Fruit fly (Drosophila melanogaster) whole organism, embryonic: ENCODE results near the gene CG10863.

Experiments
- ATbp ChIP-seq: fragments of 200-800 bp; sonication (Bioruptor generic); optimal IDR thresholded peaks from 2 replicates; lab custom pipeline; 2017; ENCODE audit warnings: missing biosample characterization, mild to moderate bottlenecking, missing genetic modification characterization, missing genetic modification reagents
- CG10321 ChIP-seq: fragments of 200-800 bp; sonication (Bioruptor generic); IDR thresholded peaks from 2 replicates; pipeline ENCODE4 v1.3.6; 2022; ENCODE audit warnings: missing biosample characterization, missing genetic modification characterization
- CG10431 ChIP-seq: fragments of 200-800 bp; sonication (Bioruptor generic); optimal IDR thresholded peaks from 3 replicates; lab custom pipeline; 2018; ENCODE audit warnings: missing biosample characterization, mild to moderate bottlenecking, missing genetic modification characterization
- CG10543 ChIP-seq: fragments of 200-800 bp; sonication (Bioruptor generic); optimal IDR thresholded peaks from 3 replicates; lab custom pipeline; 2017; ENCODE audit warnings: missing biosample characterization, mild to moderate bottlenecking, missing genetic modification characterization, moderate library complexity
- CG12391 ChIP-seq: fragments of 200-800 bp; sonication (Bioruptor generic); optimal IDR thresholded peaks from 3 replicates; lab custom pipeline; 2018; ENCODE audit warnings: missing biosample characterization, mild to moderate bottlenecking, missing genetic modification characterization, moderate library complexity
- CG12659 ChIP-seq: fragments of 200-800 bp; sonication (Bioruptor generic); optimal IDR thresholded peaks from 3 replicates; lab custom pipeline; 2017; ENCODE audit warnings: mild to moderate bottlenecking, missing biosample characterization, missing genetic modification reagents, missing genetic modification characterization
- CG13894 ChIP-seq: fragments of 200-800 bp; sonication (Bioruptor generic); optimal IDR thresholded peaks from 3 replicates; lab custom pipeline; 2018; ENCODE audit warnings: missing biosample characterization, mild to moderate bottlenecking, missing genetic modification characterization, moderate library complexity
- CG14667 ChIP-seq: fragments of 200-800 bp; sonication (Bioruptor generic); IDR thresholded peaks from 2 replicates; pipeline ENCODE4 v1.3.6; 2022; ENCODE audit warnings: missing biosample characterization, missing genetic modification characterization
- CG1832 ChIP-seq: fragments of 200-800 bp; sonication (Bioruptor generic); optimal IDR thresholded peaks from 2 replicates; lab custom pipeline; 2017; ENCODE audit warnings: missing biosample characterization, mild to moderate bottlenecking, missing genetic modification characterization, inconsistent platforms
- CG18599 ChIP-seq: fragments of 200-800 bp; sonication (Bioruptor generic); optimal IDR thresholded peaks from 3 replicates; lab custom pipeline; 2017; ENCODE audit warnings: missing biosample characterization, missing genetic modification characterization, mild to moderate bottlenecking, moderate library complexity, missing genetic modification reagents
- CG2120 ChIP-seq: fragments of 200-800 bp; sonication (Bioruptor generic); optimal IDR thresholded peaks from 3 replicates; lab custom pipeline; 2016; ENCODE audit warnings: missing biosample characterization, missing genetic modification characterization
- CG2202 ChIP-seq: fragments of 200-800 bp; sonication (Bioruptor generic); optimal IDR thresholded peaks from 2 replicates; lab custom pipeline; 2018; ENCODE audit warnings: missing biosample characterization, mild to moderate bottlenecking, missing genetic modification characterization
- CG2889 ChIP-seq: fragments of 200-800 bp; sonication (Bioruptor generic); IDR thresholded peaks from 3 replicates; pipeline ENCODE4 v1.3.6; 2022; ENCODE audit warnings: missing biosample characterization, missing genetic modification characterization
- CG31365 ChIP-seq: fragments of 200-800 bp; sonication (Bioruptor generic); optimal IDR thresholded peaks from 2 replicates; lab custom pipeline; 2018; ENCODE audit warnings: missing biosample characterization, mild to moderate bottlenecking, missing genetic modification characterization
- CG31441 ChIP-seq: fragments of 200-800 bp; sonication (Bioruptor generic); IDR thresholded peaks from 2 replicates; pipeline ENCODE4 v1.3.6; 2022; ENCODE audit warnings: missing biosample characterization, missing genetic modification characterization
- CG4360 ChIP-seq: fragments of 200-800 bp; sonication (Bioruptor generic); IDR thresholded peaks from 2 replicates; pipeline ENCODE4 v1.3.6; 2022; ENCODE audit warnings: missing biosample characterization, missing genetic modification characterization
- CG4404 ChIP-seq: fragments of 200-800 bp; sonication (Bioruptor generic); IDR thresholded peaks from 2 replicates; pipeline ENCODE4 v1.3.6; 2022; ENCODE audit warnings: missing biosample characterization, missing genetic modification characterization
- CG4617 ChIP-seq: fragments of 200-800 bp; sonication (Bioruptor generic); optimal IDR thresholded peaks from 3 replicates; lab custom pipeline; 2016; ENCODE audit warnings: missing biosample characterization, missing genetic modification characterization, borderline replicate concordance
- CG4820 ChIP-seq: fragments of 200-800 bp; sonication (Bioruptor generic); optimal IDR thresholded peaks from 3 replicates; lab custom pipeline; 2016; ENCODE audit warnings: missing biosample characterization, missing genetic modification characterization
- CG6791 ChIP-seq: fragments of 200-800 bp; sonication (Bioruptor generic); IDR thresholded peaks from 3 replicates; pipeline ENCODE4 v1.3.6; 2022; ENCODE audit warnings: missing biosample characterization, missing genetic modification characterization; ENCODE audit not compliant: partially characterized antibody
- CG6813 ChIP-seq: fragments of 200-800 bp; sonication (Bioruptor generic); optimal IDR thresholded peaks from 2 replicates; lab custom pipeline; 2017; ENCODE audit warnings: missing biosample characterization, missing genetic modification characterization, mild to moderate bottlenecking, moderate library complexity, missing genetic modification reagents
- CG9727 ChIP-seq: fragments of 200-800 bp; sonication (Bioruptor generic); optimal IDR thresholded peaks from 3 replicates; lab custom pipeline; 2017; ENCODE audit warnings: missing biosample characterization, mild to moderate bottlenecking, missing genetic modification characterization
- Ets65A ChIP-seq: fragments of 200-800 bp; sonication (Bioruptor generic); peaks from one replicate; lab custom pipeline; 2016; ENCODE audit warnings: missing biosample characterization, missing genetic modification characterization
- Gsc ChIP-seq: fragments of 200-800 bp; sonication (Bioruptor generic); IDR thresholded peaks from 2 replicates; pipeline ENCODE4 v1.3.6; 2022; ENCODE audit warnings: missing biosample characterization, missing genetic modification characterization
- Hey ChIP-seq: fragments of 200-800 bp; sonication (Bioruptor generic); optimal IDR thresholded peaks from 3 replicates; lab custom pipeline; 2018; ENCODE audit warnings: missing biosample characterization, mild to moderate bottlenecking, missing genetic modification characterization
- Hmr ChIP-seq: fragments of 200-800 bp; sonication (Bioruptor generic); optimal IDR thresholded peaks from 3 replicates; lab custom pipeline; 2017; ENCODE audit warnings: mild to moderate bottlenecking, missing biosample characterization, missing genetic modification reagents, missing genetic modification characterization
- Hmx ChIP-seq: fragments of 200-800 bp; sonication (Bioruptor generic); optimal IDR thresholded peaks from 2 replicates; lab custom pipeline; 2016; ENCODE audit warnings: missing biosample characterization, missing genetic modification characterization
- Lpt ChIP-seq: fragments of >200 bp; optimal IDR thresholded peaks from 2 replicates; lab custom pipeline; 2018; ENCODE audit warnings: missing biosample characterization, missing genetic modification characterization
- Neu2 ChIP-seq: fragments of 200-800 bp; sonication (Bioruptor generic); optimal IDR thresholded peaks from 3 replicates; lab custom pipeline; 2016; ENCODE audit warnings: missing biosample characterization, missing genetic modification characterization, borderline replicate concordance
- Ravus ChIP-seq: fragments of 200-800 bp; sonication (Bioruptor generic); IDR thresholded peaks from 2 replicates; pipeline ENCODE4 v1.3.6; 2022; ENCODE audit warnings: missing biosample characterization, missing genetic modification characterization
- Scr ChIP-seq: fragments of 200-800 bp; sonication (Bioruptor generic); IDR thresholded peaks from 2 replicates; pipeline ENCODE4 v1.3.6; 2022; ENCODE audit warnings: missing biosample characterization, missing genetic modification characterization; ENCODE audit not compliant: partially characterized antibody
- Side ChIP-seq: fragments of 200-800 bp; sonication (Bioruptor generic); optimal IDR thresholded peaks from 2 replicates; lab custom pipeline; 2016; ENCODE audit warnings: missing biosample characterization, missing genetic modification characterization
- Sin3A ChIP-seq: fragments of >200 bp; optimal IDR thresholded peaks from 2 replicates; lab custom pipeline; 2018
- Ssrp ChIP-seq: fragments of 200-800 bp; sonication (Bioruptor generic); optimal IDR thresholded peaks from 2 replicates; lab custom pipeline; 2018; ENCODE audit warnings: missing biosample characterization, mild to moderate bottlenecking, missing genetic modification characterization, moderate library complexity
- ac ChIP-seq: fragments of 200-800 bp; sonication (Bioruptor generic); optimal IDR thresholded peaks from 3 replicates; lab custom pipeline; 2017; ENCODE audit warnings: missing biosample characterization, mild to moderate bottlenecking, missing genetic modification characterization
- ash1 ChIP-seq: fragments of 200-800 bp; sonication (Bioruptor generic); optimal IDR thresholded peaks from 2 replicates; lab custom pipeline; 2018; ENCODE audit warnings: missing biosample characterization, mild to moderate bottlenecking, missing genetic modification characterization
- bbx ChIP-seq: fragments of 200-800 bp; sonication (Bioruptor generic); IDR thresholded peaks from 2 replicates; pipeline ENCODE4 v1.3.6; 2022; ENCODE audit warnings: missing biosample characterization, missing genetic modification characterization; ENCODE audit not compliant: partially characterized antibody
- disco-r ChIP-seq: fragments of 200-800 bp; sonication (Bioruptor generic); optimal IDR thresholded peaks from 2 replicates; lab custom pipeline; 2016; ENCODE audit warnings: missing biosample characterization, missing genetic modification characterization
- fru ChIP-seq: fragments of >200 bp; optimal IDR thresholded peaks from 2 replicates; lab custom pipeline; 2017
- gt ChIP-seq: fragments of 200-800 bp; sonication (Bioruptor generic); IDR thresholded peaks from 2 replicates; pipeline ENCODE4 v1.3.6; 2022; ENCODE audit warnings: missing biosample characterization, missing genetic modification characterization
- kni ChIP-seq: fragments of 200-800 bp; sonication (Bioruptor generic); optimal IDR thresholded peaks from 3 replicates; lab custom pipeline; 2017; ENCODE audit warnings: mild to moderate bottlenecking, missing biosample characterization, missing genetic modification reagents, missing genetic modification characterization
- mam ChIP-seq: fragments of 200-800 bp; sonication (Bioruptor generic); optimal IDR thresholded peaks from 3 replicates; lab custom pipeline; 2016; ENCODE audit warnings: missing biosample characterization, missing genetic modification characterization
- onecut ChIP-seq: fragments of 200-800 bp; sonication (Bioruptor generic); IDR thresholded peaks from 2 replicates; pipeline ENCODE4 v1.3.6; 2022; ENCODE audit warnings: missing biosample characterization, missing genetic modification characterization
- pho ChIP-seq: fragments of 200-800 bp; sonication (Bioruptor generic); optimal IDR thresholded peaks from 2 replicates; lab custom pipeline; 2016; ENCODE audit warnings: missing biosample characterization, missing genetic modification characterization
- pros ChIP-seq: fragments of 200-800 bp; sonication (Bioruptor generic); optimal IDR thresholded peaks from 3 replicates; lab custom pipeline; 2019; ENCODE audit warnings: missing biosample characterization, mild to moderate bottlenecking, missing genetic modification characterization, moderate library complexity
- pzg ChIP-seq: fragments of 200-800 bp; sonication (Bioruptor generic); optimal IDR thresholded peaks from 3 replicates; lab custom pipeline; 2018; ENCODE audit warnings: missing biosample characterization, mild to moderate bottlenecking, missing genetic modification characterization, moderate library complexity
- sc ChIP-seq, 3 experiments: fragments of >200 bp in 2 of 3; fragments of 200-800 bp in 1 of 3; sonication (Bioruptor generic) in 1 of 3; optimal IDR thresholded peaks; 2 replicates in 2 of 3; 3 replicates in 1 of 3; lab custom pipeline; 2017; ENCODE audit warnings: mild to moderate bottlenecking in 1 of 3, missing biosample characterization in 1 of 3, missing genetic modification characterization in 1 of 3, missing genetic modification reagents in 1 of 3
- scrt ChIP-seq: fragments of 200-800 bp; sonication (Bioruptor generic); optimal IDR thresholded peaks from 2 replicates; lab custom pipeline; 2018; ENCODE audit warnings: missing biosample characterization, mild to moderate bottlenecking, missing genetic modification characterization, moderate library complexity
- slp2 ChIP-seq: fragments of 200-800 bp; sonication (Bioruptor generic); optimal IDR thresholded peaks from 2 replicates; lab custom pipeline; 2016; ENCODE audit warnings: missing biosample characterization, missing genetic modification characterization
- twi ChIP-seq: fragments of 200-800 bp; optimal IDR thresholded peaks from 2 replicates; lab custom pipeline; 2019; ENCODE audit warnings: missing biosample characterization, mild to moderate bottlenecking, missing genetic modification characterization, moderate library complexity

Gene CG10863

DNA sequence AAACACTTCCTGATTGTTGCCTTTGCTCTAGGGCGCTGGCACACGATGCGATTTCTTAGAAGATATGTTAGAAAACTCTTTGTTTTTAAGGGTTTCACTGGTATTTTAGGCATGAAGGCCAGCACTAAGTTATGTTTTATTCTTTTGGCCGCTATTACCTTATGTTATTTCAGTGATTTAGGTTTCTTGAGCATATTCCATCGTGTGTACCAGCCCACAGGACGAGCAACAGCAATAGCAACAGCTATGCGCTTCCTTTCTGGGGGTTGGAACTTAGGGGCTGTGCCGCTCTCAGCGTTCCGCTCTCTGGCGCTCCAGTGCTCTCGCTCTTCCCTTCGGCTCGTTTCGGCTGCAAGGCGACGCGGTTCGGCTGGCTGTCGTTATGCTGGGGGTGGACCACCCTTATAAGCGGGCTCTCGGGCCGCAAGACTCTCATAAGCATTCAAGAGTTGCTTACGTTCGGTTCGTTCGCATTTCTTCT is 41.2 kb upstream of the CG10863 start, which contains the start of gene scrt (continued):
- TF ChIP-seq pzg: no peak
- TF ChIP-seq disco-r (GFP tag; lab: Kevin White, UChicago): no peak
- no peak for TF ChIP-seq Hmx (GFP tag; lab: Kevin White, UChicago)
- TF ChIP-seq gt (GFP tag; lab: Robert Waterston, UW): no peak
- no peak for TF ChIP-seq Lpt (GFP tag; lab: Kevin White, UChicago)
- TF ChIP-seq ash1: no peak
- peak; percentile 53 for TF ChIP-seq CG2120 (GFP tag; lab: Kevin White, UChicago)
- TF ChIP-seq pho (GFP tag; lab: Kevin White, UChicago): peak; percentile 34
- TF ChIP-seq Gsc: no peak

DNA sequence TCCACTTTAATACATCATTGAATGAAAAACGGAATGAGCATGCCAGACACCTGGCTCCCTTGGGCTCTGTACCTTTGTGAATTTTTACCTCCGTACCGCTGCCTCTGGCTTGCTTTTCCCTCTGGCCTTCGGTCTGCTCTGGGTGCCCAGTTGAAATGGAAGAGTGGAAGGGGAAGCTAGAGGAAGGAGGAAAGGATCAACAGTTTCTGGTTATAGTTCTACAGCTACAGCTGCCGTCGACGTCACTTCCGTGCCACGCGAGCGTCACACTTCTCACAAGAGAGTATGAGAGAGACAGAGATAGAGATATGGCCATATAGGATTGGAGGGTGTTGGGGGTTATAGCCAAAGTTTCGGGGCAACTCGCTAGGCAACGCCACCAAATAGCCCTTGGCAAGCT is 37.8 kb upstream of the CG10863 start:
- no peak for TF ChIP-seq CG2202 (tag; lab: Kevin White, UChicago)
- no peak for TF ChIP-seq CG6813
- no peak for TF ChIP-seq CG10321
- TF ChIP-seq CG13894 (tag; lab: Kevin White, UChicago): peak; percentile 30
- TF ChIP-seq CG4617 (GFP tag; lab: Kevin White, UChicago): no peak
- TF ChIP-seq CG9727 (GFP tag; lab: Kevin White, UChicago): no peak
- peak; percentile 64 for TF ChIP-seq pros
- no peak for TF ChIP-seq twi (tag; lab: Kevin White, UChicago)
- no peak for TF ChIP-seq CG2889
- TF ChIP-seq CG10431 (GFP tag; lab: Kevin White, UChicago): no peak
- no peak for TF ChIP-seq Neu2 (GFP tag; lab: Kevin White, UChicago)
- no peak for TF ChIP-seq Side (GFP tag; lab: Kevin White, UChicago)
- TF ChIP-seq Lpt (GFP tag; lab: Kevin White, UChicago): no peak
- TF ChIP-seq scrt: peak; percentile 84
- no peak for TF ChIP-seq CG4360 (GFP tag; lab: Robert Waterston, UW)
- TF ChIP-seq Sin3A (lab: Kevin White, UChicago): no peak
- peak; percentile 33; the same call in 1 of the 3 replicates for TF ChIP-seq CG6791
- no peak for TF ChIP-seq slp2 (GFP tag; lab: Kevin White, UChicago)
- no peak for TF ChIP-seq CG31365 (tag; lab: Kevin White, UChicago)
- no peak for TF ChIP-seq CG31441
- TF ChIP-seq fru (lab: Kevin White, UChicago): no peak
- TF ChIP-seq Hey: peak; percentile 38
- no peak for TF ChIP-seq mam
- peak; percentile 72 for TF ChIP-seq Ets65A (GFP tag; lab: Kevin White, UChicago)
- no peak for TF ChIP-seq onecut (GFP tag; lab: Robert Waterston, UW)
- no peak for TF ChIP-seq CG18599 (GFP tag; lab: Kevin White, UChicago)
- TF ChIP-seq CG12391: no peak
- TF ChIP-seq CG4404: no peak
- no peak for TF ChIP-seq Ravus (GFP tag; lab: Robert Waterston, UW)
- TF ChIP-seq Hmr (GFP tag; lab: Kevin White, UChicago): no peak
- no peak for TF ChIP-seq sc (optimal IDR thresholded peaks at IDR 0.05; lab: Kevin White, UChicago)
- TF ChIP-seq sc (GFP tag; optimal IDR thresholded peaks at IDR 0.05; lab: Kevin White, UChicago): no peak
- TF ChIP-seq bbx: no peak
- TF ChIP-seq CG14667 (GFP tag; lab: Robert Waterston, UW): no peak
- TF ChIP-seq CG1832 (GFP tag; lab: Kevin White, UChicago): peak; percentile 23
- no peak for TF ChIP-seq CG12659 (GFP tag; lab: Kevin White, UChicago)
- TF ChIP-seq Ssrp (tag; lab: Kevin White, UChicago): no peak
- TF ChIP-seq CG4820 (GFP tag; lab: Kevin White, UChicago): no peak
- peak; percentile 30 for TF ChIP-seq kni (GFP tag; lab: Kevin White, UChicago)
- TF ChIP-seq ac (GFP tag; lab: Kevin White, UChicago): peak; percentile 54
- no peak for TF ChIP-seq ATbp
- no peak for TF ChIP-seq CG10543
- no peak for TF ChIP-seq Scr (GFP tag; lab: Robert Waterston, UW)
